Worm (Caenorhabditis elegans) whole organism, midembryonic: Measurements from ENCODE around the gene K10D2.5.

Source experiments
- T22C8.4 ChIP-seq: fragments of 200-800 bp; sonication (Bioruptor generic); IDR thresholded peaks from 2 replicates; pipeline ENCODE4 v1.3.6; 2022; ENCODE audit warnings: missing genetic modification characterization, missing compliant biosample characterization
- flt-1 ChIP-seq: fragments of 200-800 bp; sonication (Bioruptor generic); IDR thresholded peaks from 2 replicates; pipeline ENCODE4 v1.3.6; 2022; ENCODE audit warnings: missing genetic modification characterization, missing compliant biosample characterization
- klf-2 ChIP-seq: fragments of 200-800 bp; sonication (Bioruptor generic); conservative IDR thresholded peaks from 2 replicates; pipeline ENCODE4 v1.3.6; 2022; ENCODE audit warnings: missing genetic modification reagents, missing genetic modification characterization, missing compliant biosample characterization
- tab-1 ChIP-seq: fragments of 200-800 bp; sonication (Bioruptor generic); IDR thresholded peaks from 2 replicates; pipeline ENCODE4 v1.3.6; 2022; ENCODE audit warnings: missing genetic modification characterization, missing compliant biosample characterization

DNA sequence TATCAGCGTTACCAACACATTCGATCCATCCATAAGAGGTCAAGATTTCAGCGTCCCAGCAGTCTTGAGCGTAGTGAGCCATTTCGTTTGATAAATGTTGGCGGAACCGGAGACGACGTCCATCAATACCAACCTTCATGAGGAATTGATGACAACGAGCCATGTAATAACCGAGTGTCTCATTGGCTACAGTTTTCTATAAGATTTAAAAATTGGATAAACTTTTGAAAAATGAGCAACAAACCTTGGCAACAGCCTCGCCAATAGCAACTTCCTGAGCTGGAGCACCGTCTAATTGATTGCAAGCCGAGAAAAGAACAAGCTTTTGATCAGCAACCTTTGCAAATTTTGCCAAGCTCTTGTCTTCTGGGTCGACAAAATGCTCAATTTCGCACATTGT, 11.7 kb upstream of the K10D2.5 start:
- TF ChIP-seq tab-1 (GFP tag; lab: Robert Waterston, UW) (no peak), T22C8.4 (GFP tag; lab: Robert Waterston, UW) (no peak), flt-1 (no peak), klf-2 (GFP tag; lab: Robert Waterston, UW) (no peak)
